Worm (Caenorhabditis elegans) whole organism, mixed stage, embryonic: ENCODE results near the gene him-4.

Source experiments
- M03D4.4 ChIP-seq: sonication (generic microtip); optimal IDR thresholded peaks from 2 replicates; lab custom pipeline; 2017; ENCODE audit warnings: mild to moderate bottlenecking, missing genetic modification characterization, missing compliant biosample characterization
- ceh-83 ChIP-seq: fragments of 200-800 bp; sonication (Bioruptor generic); optimal IDR thresholded peaks from 2 replicates; lab custom pipeline; 2018; ENCODE audit warnings: mild to moderate bottlenecking, missing genetic modification characterization, missing compliant biosample characterization
- drap-1 ChIP-seq: fragments of 200-800 bp; sonication (Bioruptor generic); optimal IDR thresholded peaks from 3 replicates; lab custom pipeline; 2018; ENCODE audit warnings: mild to moderate bottlenecking, missing genetic modification characterization, missing compliant biosample characterization
- elt-1 ChIP-seq: sonication (generic microtip); optimal IDR thresholded peaks from 2 replicates; lab custom pipeline; 2017; ENCODE audit warnings: missing genetic modification characterization, mild to moderate bottlenecking, missing compliant biosample characterization, antibody characterized with exemption, moderate library complexity, borderline replicate concordance; ENCODE audit not compliant: insufficient read depth
- lin-13 ChIP-seq: fragments of 150-350 bp; optimal IDR thresholded peaks from 2 replicates; lab custom pipeline; 2014; ENCODE audit warnings: missing biosample characterization, missing genetic modification characterization
- lsy-2 ChIP-seq: fragments of 150-350 bp; optimal IDR thresholded peaks from 2 replicates; lab custom pipeline; 2014; ENCODE audit warnings: missing biosample characterization, missing genetic modification characterization
- mep-1 ChIP-seq: fragments of 150-350 bp; optimal IDR thresholded peaks from 2 replicates; lab custom pipeline; 2017; ENCODE audit warnings: missing biosample characterization, missing genetic modification reagents, missing genetic modification characterization, inconsistent platforms
- nhr-12 ChIP-seq: fragments of 150-350 bp; optimal IDR thresholded peaks from 2 replicates; lab custom pipeline; 2014; ENCODE audit warnings: missing biosample characterization, missing genetic modification characterization
- nhr-237 ChIP-seq: fragments of 150-350 bp; optimal IDR thresholded peaks from 2 replicates; lab custom pipeline; 2014; ENCODE audit warnings: missing biosample characterization, missing genetic modification characterization
- nhr-28 ChIP-seq: fragments of 150-350 bp; optimal IDR thresholded peaks from 2 replicates; lab custom pipeline; 2014; ENCODE audit warnings: missing biosample characterization, missing genetic modification characterization
- snpc-4 ChIP-seq: fragments of 150-350 bp; optimal IDR thresholded peaks from 2 replicates; lab custom pipeline; 2014; ENCODE audit warnings: missing biosample characterization, missing genetic modification characterization
- unc-62 ChIP-seq: fragments of 150-350 bp; optimal IDR thresholded peaks from 2 replicates; lab custom pipeline; 2014; ENCODE audit warnings: missing biosample characterization, missing genetic modification reagents, missing genetic modification characterization
- ztf-11 ChIP-seq: fragments of 150-350 bp; optimal IDR thresholded peaks from 2 replicates; lab custom pipeline; 2014; ENCODE audit warnings: missing biosample characterization, missing genetic modification characterization

ce11 chrX:9754537-9754936 lies 37.2 kb downstream of the him-4 start:
- TF ChIP-seq unc-62 (GFP tag; lab: Kevin White, UChicago) (no peak), mep-1 (no peak), lin-13 (tag; lab: Kevin White, UChicago) (no peak), snpc-4 (no peak), lsy-2 (tag; lab: Kevin White, UChicago) (no peak), ztf-11 (tag; lab: Kevin White, UChicago) (no peak), nhr-237 (tag; lab: Kevin White, UChicago) (no peak), M03D4.4 (tag; lab: Kevin White, UChicago) (no peak), nhr-12 (tag; lab: Kevin White, UChicago) (no peak), ceh-83 (GFP tag; lab: Kevin White, UChicago) (no peak), nhr-28 (tag; lab: Kevin White, UChicago) (no peak), elt-1 (tag; lab: Kevin White, UChicago) (no peak), drap-1 (no peak)
